Worm (Caenorhabditis elegans) whole organism, L4 larva: ENCODE measurements around the gene ceh-28.

Experiments
- R02D3.7 ChIP-seq: fragments of 150-350 bp; sonication (generic microtip); optimal IDR thresholded peaks from 3 replicates; lab custom pipeline; 2014; ENCODE audit warnings: missing biosample characterization, missing genetic modification characterization
- daf-19 ChIP-seq: fragments of 200-800 bp; sonication (Bioruptor generic); conservative IDR thresholded peaks from 2 replicates; pipeline ENCODE4 v1.3.6; 2022; ENCODE audit warnings: missing genetic modification characterization, missing compliant biosample characterization
- lin-15B ChIP-seq: fragments of 150-350 bp; sonication (generic microtip); optimal IDR thresholded peaks from 3 replicates; lab custom pipeline; 2014; ENCODE audit warnings: missing biosample characterization, missing genetic modification characterization
- mdl-1 ChIP-seq, 2 experiments: fragments of 150-350 bp in 1 of 2; sonication (generic microtip) in 1 of 2; optimal IDR thresholded peaks; 2 replicates each; lab custom pipeline; 2014 to 2017; ENCODE audit warnings: missing biosample characterization in 2 of 2, missing genetic modification characterization in 2 of 2
- nhr-10 ChIP-seq: fragments of 150-350 bp; optimal IDR thresholded peaks from 2 replicates; lab custom pipeline; 2014; ENCODE audit warnings: missing biosample characterization, missing genetic modification characterization
- nhr-11 ChIP-seq: fragments of 150-350 bp; optimal IDR thresholded peaks from 2 replicates; lab custom pipeline; 2014; ENCODE audit warnings: missing biosample characterization, missing genetic modification characterization
- nhr-76 ChIP-seq: fragments of 150-350 bp; optimal IDR thresholded peaks from 2 replicates; lab custom pipeline; 2014; ENCODE audit warnings: missing biosample characterization, missing genetic modification characterization
- zag-1 ChIP-seq: fragments of 150-350 bp; optimal IDR thresholded peaks from 2 replicates; lab custom pipeline; 2014; ENCODE audit warnings: missing biosample characterization, missing genetic modification characterization

ce11 chrX:13082326-13082725 is 7.9 kb downstream of the ceh-28 start, which contains the start of gene str-10:
- no peak for TF ChIP-seq mdl-1 (tag; optimal IDR thresholded peaks at IDR 0.05; lab: Kevin White, UChicago)
- no peak for TF ChIP-seq nhr-11 (tag; lab: Kevin White, UChicago)
- TF ChIP-seq zag-1 (tag; lab: Kevin White, UChicago), result no peak
- no peak for TF ChIP-seq R02D3.7
- no peak for TF ChIP-seq daf-19 (GFP tag; lab: Robert Waterston, UW)
- TF ChIP-seq nhr-10 (tag; lab: Kevin White, UChicago), result no peak
- no peak for TF ChIP-seq nhr-76 (tag; lab: Kevin White, UChicago)
- TF ChIP-seq lin-15B (tag; lab: Kevin White, UChicago), result no peak
